Fruit fly (Drosophila melanogaster) Kc167 (cell line): ENCODE results near the gene CG31174.

Experiments used
- Myc ChIP-seq: fragments of >200 bp; optimal IDR thresholded peaks from 2 replicates; lab custom pipeline; 2017; ENCODE audit warnings: missing external identifiers
- Sin3A ChIP-seq: fragments of >200 bp; optimal IDR thresholded peaks from 2 replicates; lab custom pipeline; 2018; ENCODE audit warnings: missing external identifiers
- h ChIP-seq: fragments of >200 bp; optimal IDR thresholded peaks from 3 replicates; lab custom pipeline; 2018; ENCODE audit warnings: missing external identifiers
- insv ChIP-seq: fragments of >200 bp; optimal IDR thresholded peaks from 3 replicates; lab custom pipeline; 2018; ENCODE audit warnings: missing external identifiers
- psq ChIP-seq: fragments of >200 bp; optimal IDR thresholded peaks from 2 replicates; lab custom pipeline; 2017; ENCODE audit warnings: missing external identifiers
- ttk ChIP-seq: sonication (Bioruptor generic); optimal IDR thresholded peaks from 2 replicates; lab custom pipeline; 2017; ENCODE audit warnings: missing external identifiers

DNA sequence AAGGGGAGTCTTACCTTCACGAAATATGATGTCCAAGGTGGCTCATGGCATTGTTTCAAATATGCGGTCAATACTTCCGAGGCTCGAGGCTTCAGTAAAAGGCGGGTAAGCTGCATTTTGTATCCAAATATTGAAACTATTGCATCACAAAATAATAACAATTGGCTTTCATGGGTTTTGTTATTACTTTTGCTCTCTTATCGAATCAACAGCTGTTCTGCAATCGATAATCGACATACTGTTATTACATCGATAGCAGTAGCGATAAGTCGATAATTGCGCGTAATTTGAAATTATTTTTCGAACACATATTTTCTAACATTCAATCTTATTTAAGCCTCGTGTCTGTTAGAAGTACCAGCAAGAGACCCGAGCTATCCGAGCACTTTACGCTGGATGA is 9.2 kb upstream of the CG31174 start, which contains the start of gene CG34148:
- TF ChIP-seq h (no peak), psq (no peak), Sin3A (lab: Kevin White, UChicago) (no peak), insv (lab: Kevin White, UChicago) (no peak), Myc (lab: Kevin White, UChicago) (no peak), ttk (no peak)
